Fruit fly (Drosophila melanogaster): ENCODE data around the gene CG14050.

DNA sequence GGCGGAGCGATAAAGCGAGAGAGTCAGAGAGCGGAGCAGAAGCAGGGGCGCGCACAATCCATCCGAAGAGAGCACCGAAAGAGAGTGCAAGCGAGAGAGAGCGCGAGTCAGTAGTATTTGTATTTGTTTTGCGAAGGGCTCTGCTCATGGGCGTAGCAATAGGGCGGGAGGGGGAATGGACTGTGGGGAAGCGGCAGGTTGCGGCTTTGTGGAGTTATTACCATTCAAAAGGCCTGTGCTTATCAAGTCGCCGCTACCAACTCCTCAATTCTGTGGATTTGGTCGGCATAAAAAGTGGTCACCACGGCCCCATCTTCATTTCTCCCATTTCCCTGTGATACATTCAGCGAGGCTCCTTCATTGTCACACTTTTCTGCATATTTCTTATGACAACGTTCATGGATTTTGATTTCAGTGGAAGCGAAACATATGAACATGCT lies 24.9 kb downstream of the CG14050 start:
- TF ChIP-seq CG8478 (optimal IDR thresholded peaks at IDR 0.05) (no peak), CTCF (optimal IDR thresholded peaks at IDR 0.05) (no peak)

Data from S2 (cell line).